Worm (Caenorhabditis elegans) whole organism, young adult: ENCODE data around the gene C05D2.8.

Experiments
- cebp-2 ChIP-seq: fragments of 200-800 bp; sonication (Bioruptor generic); IDR thresholded peaks from 2 replicates; pipeline ENCODE4 v1.3.6; 2022; ENCODE audit warnings: missing genetic modification characterization, missing compliant biosample characterization
- him-1 ChIP-seq: sonication (generic microtip); optimal IDR thresholded peaks from 2 replicates; lab custom pipeline; 2016; ENCODE audit warnings: missing genotype, missing genetic modification reagents, missing genetic modification characterization, missing compliant biosample characterization
- madf-6 ChIP-seq: fragments of 200-800 bp; sonication (Bioruptor generic); IDR thresholded peaks from 2 replicates; pipeline ENCODE4 v1.3.6; 2022; ENCODE audit warnings: missing genetic modification reagents, missing genetic modification characterization, missing compliant biosample characterization
- snpc-4 ChIP-seq, 5 experiments: fragments of 150-350 bp in 1 of 5; sonication (generic microtip) in 4 of 5; optimal IDR thresholded peaks; 2 replicates each; lab custom pipeline; 2014 to 2018; ENCODE audit warnings: missing genetic modification characterization in 5 of 5, missing biosample characterization in 3 of 5, antibody characterized with exemption in 2 of 5, mild to moderate bottlenecking in 2 of 5, missing compliant biosample characterization in 2 of 5, missing genotype in 2 of 5, moderate library complexity in 2 of 5, missing genetic modification reagents in 1 of 5

- no peak for TF ChIP-seq snpc-4 (GFP tag; optimal IDR thresholded peaks at IDR 0.05; lab: Kevin White, UChicago)
- no peak for TF ChIP-seq snpc-4 (tag; optimal IDR thresholded peaks at IDR 0.05; lab: Kevin White, UChicago)
- TF ChIP-seq him-1, result no peak
- TF ChIP-seq cebp-2, result no peak
- TF ChIP-seq madf-6, result no peak
These were observed 24.4 kb downstream of the C05D2.8 start for ce11 chrIII:5585711-5586110.
